Worm (Caenorhabditis elegans) whole organism, L3 larva: ENCODE results near the gene nspc-20.
A peak's percentile ranks its signal among the peaks of the same experiment; 100 is the strongest.

Experiments
- ZK546.5 ChIP-seq: sonication (generic microtip); optimal IDR thresholded peaks from 2 replicates; lab custom pipeline; 2017; ENCODE audit warnings: missing biosample characterization, missing genetic modification characterization
- aly-2 ChIP-seq: fragments of 150-350 bp; optimal IDR thresholded peaks from 2 replicates; lab custom pipeline; 2014; ENCODE audit warnings: missing biosample characterization, missing genetic modification characterization
- ama-1 ChIP-seq: fragments of 150-350 bp; optimal IDR thresholded peaks from 2 replicates; lab custom pipeline; 2018
- ceh-28 ChIP-seq: fragments of 150-350 bp; optimal IDR thresholded peaks from 2 replicates; lab custom pipeline; 2014; ENCODE audit warnings: missing biosample characterization, missing genetic modification reagents, missing genetic modification characterization
- ceh-82 ChIP-seq: fragments of 150-350 bp; optimal IDR thresholded peaks from 2 replicates; lab custom pipeline; 2014; ENCODE audit warnings: missing biosample characterization, missing genetic modification characterization
- ceh-9 ChIP-seq: sonication (generic microtip); optimal IDR thresholded peaks from 2 replicates; lab custom pipeline; 2018; ENCODE audit warnings: missing biosample characterization, missing genetic modification characterization
- daf-12 ChIP-seq: fragments of 150-350 bp; optimal IDR thresholded peaks from 2 replicates; lab custom pipeline; 2014; ENCODE audit warnings: missing biosample characterization, missing genetic modification reagents, missing genetic modification characterization
- egl-27 ChIP-seq: sonication (generic microtip); optimal IDR thresholded peaks from 4 replicates; lab custom pipeline; 2017; ENCODE audit warnings: missing biosample characterization, missing genetic modification reagents, missing genetic modification characterization
- egl-5 ChIP-seq: fragments of 150-350 bp; optimal IDR thresholded peaks from 2 replicates; lab custom pipeline; 2017; ENCODE audit warnings: missing biosample characterization, missing genetic modification reagents, missing genetic modification characterization, inconsistent platforms
- elt-1 ChIP-seq: fragments of 150-350 bp; optimal IDR thresholded peaks from 2 replicates; lab custom pipeline; 2014; ENCODE audit warnings: missing biosample characterization, missing genetic modification characterization
- elt-2 ChIP-seq: sonication (generic microtip); optimal IDR thresholded peaks from 2 replicates; lab custom pipeline; 2016; ENCODE audit warnings: missing genetic modification reagents, mild to moderate bottlenecking, missing genetic modification characterization, missing compliant biosample characterization
- fkh-10 ChIP-seq: sonication (generic microtip); optimal IDR thresholded peaks from 2 replicates; lab custom pipeline; 2017; ENCODE audit warnings: missing biosample characterization, missing genetic modification reagents, missing genetic modification characterization
- fkh-2 ChIP-seq: fragments of 150-350 bp; optimal IDR thresholded peaks from 2 replicates; lab custom pipeline; 2014; ENCODE audit warnings: missing biosample characterization, missing genetic modification reagents, missing genetic modification characterization
- fos-1 ChIP-seq: fragments of 150-350 bp; optimal IDR thresholded peaks from 2 replicates; lab custom pipeline; 2014; ENCODE audit warnings: missing biosample characterization, missing genetic modification characterization
- hmg-11 ChIP-seq: sonication (generic microtip); optimal IDR thresholded peaks from 2 replicates; lab custom pipeline; 2016; ENCODE audit warnings: missing genetic modification characterization, missing compliant biosample characterization
- lin-15B ChIP-seq: fragments of 150-350 bp; optimal IDR thresholded peaks from 2 replicates; lab custom pipeline; 2014; ENCODE audit warnings: missing biosample characterization, missing genetic modification characterization
- lin-39 ChIP-seq: fragments of 150-350 bp; optimal IDR thresholded peaks from 2 replicates; lab custom pipeline; 2018; ENCODE audit warnings: missing biosample characterization, missing genetic modification reagents, missing genetic modification characterization
- lsy-12 ChIP-seq: sonication (generic microtip); optimal IDR thresholded peaks from 2 replicates; lab custom pipeline; 2016; ENCODE audit warnings: mild to moderate bottlenecking, missing genetic modification characterization, missing compliant biosample characterization
- mdl-1 ChIP-seq: fragments of 150-350 bp; optimal IDR thresholded peaks from 2 replicates; lab custom pipeline; 2014; ENCODE audit warnings: missing biosample characterization, missing genetic modification characterization
- mml-1 ChIP-seq: fragments of 150-350 bp; sonication (generic microtip); optimal IDR thresholded peaks from 3 replicates; lab custom pipeline; 2014; ENCODE audit warnings: missing biosample characterization, missing genetic modification characterization
- nfya-1 ChIP-seq: sonication (generic microtip); optimal IDR thresholded peaks from 2 replicates; lab custom pipeline; 2017; ENCODE audit warnings: missing genetic modification characterization, mild to moderate bottlenecking, missing compliant biosample characterization, antibody characterized with exemption, moderate library complexity; ENCODE audit not compliant: insufficient read depth
- nhr-11 ChIP-seq: fragments of 150-350 bp; optimal IDR thresholded peaks from 2 replicates; lab custom pipeline; 2014; ENCODE audit warnings: missing biosample characterization, missing genetic modification characterization
- nhr-12 ChIP-seq: fragments of 150-350 bp; optimal IDR thresholded peaks from 2 replicates; lab custom pipeline; 2014; ENCODE audit warnings: missing biosample characterization, missing genetic modification characterization
- nhr-23 ChIP-seq: fragments of 150-350 bp; optimal IDR thresholded peaks from 2 replicates; lab custom pipeline; 2014; ENCODE audit warnings: missing biosample characterization, missing genetic modification reagents, missing genetic modification characterization
- nhr-237 ChIP-seq: fragments of 150-350 bp; optimal IDR thresholded peaks from 2 replicates; lab custom pipeline; 2014; ENCODE audit warnings: missing biosample characterization, missing genetic modification characterization
- nhr-25 ChIP-seq: sonication (generic microtip); optimal IDR thresholded peaks from 2 replicates; lab custom pipeline; 2017; ENCODE audit warnings: missing biosample characterization, missing genetic modification characterization
- nhr-43 ChIP-seq: sonication (generic microtip); optimal IDR thresholded peaks from 2 replicates; lab custom pipeline; 2016; ENCODE audit warnings: mild to moderate bottlenecking, missing genetic modification characterization, missing compliant biosample characterization; ENCODE audit not compliant: poor library complexity, severe bottlenecking
- nhr-67 ChIP-seq: fragments of 150-350 bp; optimal IDR thresholded peaks from 2 replicates; lab custom pipeline; 2014; ENCODE audit warnings: missing biosample characterization, missing genetic modification characterization
- nhr-76 ChIP-seq: fragments of 150-350 bp; sonication (generic microtip); optimal IDR thresholded peaks from 5 replicates; lab custom pipeline; 2014; ENCODE audit warnings: missing biosample characterization, missing genetic modification characterization
- nhr-77 ChIP-seq: fragments of 150-350 bp; optimal IDR thresholded peaks from 2 replicates; lab custom pipeline; 2014; ENCODE audit warnings: missing biosample characterization, missing genetic modification characterization
- pha-4 ChIP-seq: fragments of 150-350 bp; optimal IDR thresholded peaks from 2 replicates; lab custom pipeline; 2014; ENCODE audit warnings: missing biosample characterization, missing genetic modification reagents, missing genetic modification characterization
- pqm-1 ChIP-seq: fragments of 150-350 bp; optimal IDR thresholded peaks from 2 replicates; lab custom pipeline; 2017; ENCODE audit warnings: missing biosample characterization, missing genetic modification characterization, inconsistent platforms
- sea-2 ChIP-seq: fragments of 150-350 bp; sonication (generic microtip); optimal IDR thresholded peaks from 4 replicates; lab custom pipeline; 2014; ENCODE audit warnings: missing biosample characterization, missing genetic modification reagents, missing genetic modification characterization
- skn-1 ChIP-seq: fragments of 150-350 bp; optimal IDR thresholded peaks from 2 replicates; lab custom pipeline; 2014; ENCODE audit warnings: missing biosample characterization, missing genetic modification characterization
- tbx-2 ChIP-seq: sonication (generic microtip); optimal IDR thresholded peaks from 2 replicates; lab custom pipeline; 2016; ENCODE audit warnings: mild to moderate bottlenecking, missing genetic modification characterization, missing compliant biosample characterization
- unc-62 ChIP-seq: fragments of 150-350 bp; sonication (generic microtip); optimal IDR thresholded peaks from 4 replicates; lab custom pipeline; 2014; ENCODE audit warnings: missing biosample characterization, missing genetic modification reagents, missing genetic modification characterization
- zag-1 ChIP-seq: fragments of 150-350 bp; optimal IDR thresholded peaks from 2 replicates; lab custom pipeline; 2014; ENCODE audit warnings: missing biosample characterization, missing genetic modification characterization
- ztf-11 ChIP-seq: fragments of 150-350 bp; optimal IDR thresholded peaks from 2 replicates; lab custom pipeline; 2014; ENCODE audit warnings: missing biosample characterization, missing genetic modification characterization

The nspc-20 gene

ce11 chrX:14557352-14557935 lies 27.4 kb upstream of the nspc-20 start:
- TF ChIP-seq nhr-237, result no peak
- no peak for TF ChIP-seq nhr-77 (tag; lab: Kevin White, UChicago)
- peak; percentile 13 for TF ChIP-seq lsy-12 (tag; lab: Kevin White, UChicago)
- peak; percentile 47 for TF ChIP-seq tbx-2 (tag; lab: Kevin White, UChicago)
- TF ChIP-seq zag-1 (tag; lab: Kevin White, UChicago), result peak; percentile 5
- peak; percentile 10 for TF ChIP-seq mdl-1
- TF ChIP-seq nfya-1 (tag; lab: Kevin White, UChicago), result peak; percentile 75
- peak; percentile 8 for TF ChIP-seq ceh-28 (tag; lab: Kevin White, UChicago)
- peak; percentile 48 for TF ChIP-seq sea-2 (GFP tag; lab: Kevin White, UChicago)
- peak; percentile 12 for TF ChIP-seq hmg-11 (tag; lab: Kevin White, UChicago)
- TF ChIP-seq elt-2 (tag; lab: Kevin White, UChicago), result no peak
- peak; percentile 20 for TF ChIP-seq fkh-10 (GFP tag; lab: Kevin White, UChicago)
- TF ChIP-seq nhr-43, result peak; percentile 38
- peak; percentile 80 for TF ChIP-seq lin-39 (tag; lab: Kevin White, UChicago)
- TF ChIP-seq fkh-2 (tag; lab: Kevin White, UChicago), result peak; percentile 65
- TF ChIP-seq pha-4, result peak; percentile 60
- TF ChIP-seq nhr-23, result peak; percentile 10
- no peak for TF ChIP-seq mml-1 (tag; lab: Kevin White, UChicago)
- no peak for TF ChIP-seq ZK546.5 (tag; lab: Kevin White, UChicago)

DNA sequence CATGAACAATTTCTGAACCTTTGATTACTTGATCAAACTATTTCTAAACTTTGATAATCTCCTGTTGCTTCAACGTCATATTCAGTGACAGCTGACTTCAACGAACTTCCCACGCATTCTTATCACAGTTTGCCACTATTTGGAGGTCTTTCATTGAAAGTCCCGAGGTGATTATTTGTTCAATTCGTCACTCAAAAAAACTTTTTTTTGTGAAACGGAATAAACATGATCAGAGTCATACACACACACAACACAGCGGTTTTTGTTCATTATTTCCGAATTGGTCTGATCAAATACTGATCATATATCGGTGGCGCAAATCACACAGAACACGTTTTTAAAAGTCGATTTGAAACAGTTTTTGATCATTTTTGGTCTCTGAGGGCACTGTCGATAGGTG lies 26.4 kb upstream of the nspc-20 start:
- no peak for TF ChIP-seq ama-1
- no peak for TF ChIP-seq nhr-12 (tag; lab: Kevin White, UChicago)
- no peak for TF ChIP-seq ceh-9 (tag; lab: Kevin White, UChicago)
- no peak for TF ChIP-seq skn-1
- no peak for TF ChIP-seq mdl-1
- no peak for TF ChIP-seq ztf-11
- TF ChIP-seq elt-2 (tag; lab: Kevin White, UChicago), result no peak
- TF ChIP-seq unc-62, result no peak
- no peak for TF ChIP-seq lin-15B (tag; lab: Kevin White, UChicago)
- no peak for TF ChIP-seq ceh-82 (tag; lab: Kevin White, UChicago)
- TF ChIP-seq ceh-28 (tag; lab: Kevin White, UChicago), result no peak
- TF ChIP-seq daf-12, result no peak
- no peak for TF ChIP-seq elt-1 (tag; lab: Kevin White, UChicago)
- no peak for TF ChIP-seq nhr-23
- no peak for TF ChIP-seq nhr-11 (tag; lab: Kevin White, UChicago)
- no peak for TF ChIP-seq fkh-10 (GFP tag; lab: Kevin White, UChicago)
- no peak for TF ChIP-seq nfya-1 (tag; lab: Kevin White, UChicago)
- TF ChIP-seq nhr-43, result no peak
- no peak for TF ChIP-seq nhr-25 (tag; lab: Kevin White, UChicago)
- no peak for TF ChIP-seq nhr-237

- no peak for TF ChIP-seq ceh-9 (tag; lab: Kevin White, UChicago)
- TF ChIP-seq nhr-237, result no peak
- TF ChIP-seq nhr-67 (tag; lab: Kevin White, UChicago), result no peak
- no peak for TF ChIP-seq nhr-77 (tag; lab: Kevin White, UChicago)
- no peak for TF ChIP-seq pqm-1 (tag; lab: Kevin White, UChicago)
- TF ChIP-seq pha-4, result no peak
- no peak for TF ChIP-seq ztf-11
- TF ChIP-seq fos-1 (tag; lab: Kevin White, UChicago), result no peak
- TF ChIP-seq mml-1 (tag; lab: Kevin White, UChicago), result no peak
- TF ChIP-seq nhr-76, result no peak
- no peak for TF ChIP-seq fkh-10 (GFP tag; lab: Kevin White, UChicago)
- TF ChIP-seq egl-27, result no peak
- TF ChIP-seq ZK546.5 (tag; lab: Kevin White, UChicago), result no peak
- TF ChIP-seq daf-12, result no peak
- no peak for TF ChIP-seq egl-5
- TF ChIP-seq ama-1, result no peak
- no peak for TF ChIP-seq elt-1 (tag; lab: Kevin White, UChicago)
- TF ChIP-seq aly-2 (tag; lab: Kevin White, UChicago), result no peak
- TF ChIP-seq lsy-12 (tag; lab: Kevin White, UChicago), result no peak
These were observed 19.7 kb upstream of the nspc-20 start, which contains the start of gene ram-5 for ce11 chrX:14549709-14550199. TSS of gene ram-5 (plus strand) at chrX:14550149.
